Worm (Caenorhabditis elegans): ENCODE data around the gene F52G3.1.

- no peak for TF ChIP-seq tab-1 (GFP tag; IDR thresholded peaks at IDR 0.05)
- no peak for TF ChIP-seq klf-2 (GFP tag; conservative IDR thresholded peaks at IDR 0.05)
- TF ChIP-seq T22C8.4 (GFP tag; IDR thresholded peaks at IDR 0.05), result no peak
- TF ChIP-seq flt-1 (GFP tag; IDR thresholded peaks at IDR 0.05), result no peak
- TF ChIP-seq ztf-23 (GFP tag; IDR thresholded peaks at IDR 0.05), result no peak
- TF ChIP-seq ztf-29 (GFP tag; IDR thresholded peaks at IDR 0.05), result no peak
- TF ChIP-seq cog-1 (tag; optimal IDR thresholded peaks at IDR 0.05), result no peak
- TF ChIP-seq med-1 (GFP tag; optimal IDR thresholded peaks at IDR 0.05; ENCODE audit: insufficient read depth), result no peak
- TF ChIP-seq ref-1 (GFP tag; conservative IDR thresholded peaks at IDR 0.05), result no peak
Observed at ce11 chrX:16958015-16958414, 5.7 kb upstream of the F52G3.1 start.
